Worm (Caenorhabditis elegans) whole organism, young adult: ENCODE data around the gene C50H11.13.

ENCODE experiments used
- F57A8.1 ChIP-seq: fragments of 200-800 bp; sonication (Bioruptor generic); optimal IDR thresholded peaks from 2 replicates; lab custom pipeline; 2018; ENCODE audit warnings: mild to moderate bottlenecking, missing genetic modification characterization, moderate library complexity, missing compliant biosample characterization
- Y53F4B.3 ChIP-seq: fragments of 200-800 bp; sonication (Bioruptor generic); IDR thresholded peaks from 2 replicates; pipeline ENCODE4 v1.3.6; 2022; ENCODE audit warnings: missing genetic modification reagents, missing genetic modification characterization, missing compliant biosample characterization
- ama-1 ChIP-seq, 3 experiments: fragments of 150-350 bp in 1 of 3; sonication (generic microtip) in 2 of 3; optimal IDR thresholded peaks; 2 replicates each; lab custom pipeline; 2014 to 2018; ENCODE audit warnings: missing biosample characterization in 2 of 3, missing genetic modification characterization in 2 of 3, missing genetic modification reagents in 2 of 3
- dpl-1 ChIP-seq: fragments of 150-350 bp; optimal IDR thresholded peaks from 2 replicates; lab custom pipeline; 2014; ENCODE audit warnings: missing biosample characterization, missing genetic modification reagents, missing genetic modification characterization
- ets-4 ChIP-seq: fragments of 200-800 bp; sonication (Bioruptor generic); optimal IDR thresholded peaks from 2 replicates; lab custom pipeline; 2018; ENCODE audit warnings: mild to moderate bottlenecking, missing genetic modification characterization, missing compliant biosample characterization
- hmg-20 ChIP-seq: fragments of 200-800 bp; sonication (Bioruptor generic); IDR thresholded peaks from 2 replicates; pipeline ENCODE4 v1.3.6; 2022; ENCODE audit warnings: missing genetic modification reagents, missing genetic modification characterization, missing compliant biosample characterization
- madf-10 ChIP-seq: sonication (generic microtip); optimal IDR thresholded peaks from 2 replicates; lab custom pipeline; 2016; ENCODE audit warnings: mild to moderate bottlenecking, missing genetic modification characterization, missing compliant biosample characterization
- pbrm-1 ChIP-seq: fragments of 200-800 bp; sonication (Bioruptor generic); IDR thresholded peaks from 2 replicates; pipeline ENCODE4 v1.3.6; 2022; ENCODE audit warnings: missing genetic modification reagents, missing genetic modification characterization, missing compliant biosample characterization
- pha-4 ChIP-seq: fragments of 150-350 bp; sonication (generic microtip); optimal IDR thresholded peaks from 2 replicates; lab custom pipeline; 2014; ENCODE audit warnings: missing biosample characterization, missing genetic modification reagents, missing genetic modification characterization

- TF ChIP-seq Y53F4B.3 (GFP tag; lab: Robert Waterston, UW) (no peak), hmg-20 (GFP tag; lab: Robert Waterston, UW) (no peak), pha-4 (no peak), ama-1 (optimal IDR thresholded peaks at IDR 0.05; lab: Kevin White, UChicago) (no peak), ama-1 (GFP tag; optimal IDR thresholded peaks at IDR 0.05; lab: Kevin White, UChicago) (no peak), madf-10 (tag; lab: Kevin White, UChicago) (no peak), pbrm-1 (GFP tag; lab: Robert Waterston, UW) (no peak), ets-4 (GFP tag; lab: Kevin White, UChicago) (no peak), dpl-1 (GFP tag; lab: Kevin White, UChicago) (no peak), F57A8.1 (no peak)
These were observed 35.3 kb upstream of the C50H11.13 start for ce11 chrV:3106785-3107184.
